Worm (Caenorhabditis elegans) whole organism, late embryonic: ENCODE results near the gene fbxb-2.

Source experiments
- T23F11.4 ChIP-seq: fragments of 200-800 bp; sonication (Bioruptor generic); optimal IDR thresholded peaks from 2 replicates; lab custom pipeline; 2018; ENCODE audit warnings: mild to moderate bottlenecking, missing genetic modification characterization, missing compliant biosample characterization
- ahr-1 ChIP-seq: sonication (generic microtip); optimal IDR thresholded peaks from 2 replicates; lab custom pipeline; 2016; ENCODE audit warnings: missing genetic modification characterization, missing compliant biosample characterization
- ama-1 ChIP-seq: fragments of 150-350 bp; optimal IDR thresholded peaks from 2 replicates; lab custom pipeline; 2014
- dve-1 ChIP-seq: sonication (generic microtip); optimal IDR thresholded peaks from 2 replicates; lab custom pipeline; 2017; ENCODE audit warnings: antibody characterized with exemption, mild to moderate bottlenecking, missing genetic modification characterization, missing compliant biosample characterization
- elt-2 ChIP-seq: sonication (generic microtip); optimal IDR thresholded peaks from 2 replicates; lab custom pipeline; 2016; ENCODE audit warnings: missing genetic modification reagents, missing genetic modification characterization, missing compliant biosample characterization
- ets-4 ChIP-seq: sonication (generic microtip); optimal IDR thresholded peaks from 2 replicates; lab custom pipeline; 2016; ENCODE audit warnings: missing genetic modification characterization, missing compliant biosample characterization
- fkh-6 ChIP-seq: sonication (generic microtip); optimal IDR thresholded peaks from 2 replicates; lab custom pipeline; 2016; ENCODE audit warnings: missing genetic modification characterization, missing compliant biosample characterization
- hlh-15 ChIP-seq: sonication (generic microtip); optimal IDR thresholded peaks from 2 replicates; lab custom pipeline; 2016; ENCODE audit warnings: missing genetic modification characterization, missing compliant biosample characterization
- lim-6 ChIP-seq: sonication (generic microtip); optimal IDR thresholded peaks from 2 replicates; lab custom pipeline; 2016; ENCODE audit warnings: missing genetic modification characterization, missing compliant biosample characterization
- nfya-1 ChIP-seq: sonication (generic microtip); optimal IDR thresholded peaks from 2 replicates; lab custom pipeline; 2017; ENCODE audit warnings: missing genetic modification characterization, mild to moderate bottlenecking, missing compliant biosample characterization, antibody characterized with exemption, moderate library complexity
- nhr-11 ChIP-seq: fragments of 150-350 bp; optimal IDR thresholded peaks from 2 replicates; lab custom pipeline; 2014; ENCODE audit warnings: missing biosample characterization, missing genetic modification characterization
- pros-1 ChIP-seq: fragments of 150-350 bp; optimal IDR thresholded peaks from 2 replicates; lab custom pipeline; 2014; ENCODE audit warnings: missing biosample characterization, missing genetic modification reagents, missing genetic modification characterization
- zip-5 ChIP-seq: sonication (generic microtip); optimal IDR thresholded peaks from 2 replicates; lab custom pipeline; 2016; ENCODE audit warnings: missing genetic modification characterization, missing compliant biosample characterization

DNA sequence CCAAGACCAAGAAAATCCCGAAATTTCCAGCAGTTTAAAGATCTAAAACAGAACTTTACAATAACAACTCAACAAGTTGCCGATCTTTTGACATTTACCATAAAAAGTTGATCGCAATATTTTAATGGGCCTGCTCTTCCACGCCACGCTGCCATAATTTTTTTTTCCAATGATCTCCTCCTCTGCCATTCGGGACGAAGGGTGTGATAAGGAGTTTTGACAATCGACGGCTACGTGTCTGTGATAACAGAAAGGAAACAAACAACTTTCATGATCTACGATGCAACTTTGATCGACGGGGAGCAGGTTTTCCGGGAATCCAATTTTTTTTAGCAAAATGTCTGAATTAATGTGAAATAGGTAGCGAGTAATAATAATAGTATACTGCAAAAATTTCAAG, 30.2 kb downstream of the fbxb-2 start:
- no peak for TF ChIP-seq nfya-1 (tag; lab: Kevin White, UChicago)
- no peak for TF ChIP-seq ama-1 (lab: Kevin White, UChicago)
- TF ChIP-seq fkh-6 (tag; lab: Kevin White, UChicago), result no peak
- TF ChIP-seq pros-1 (tag; lab: Kevin White, UChicago), result no peak
- TF ChIP-seq ets-4, result no peak
- TF ChIP-seq dve-1 (tag; lab: Kevin White, UChicago), result no peak
- no peak for TF ChIP-seq ahr-1
- no peak for TF ChIP-seq lim-6 (tag; lab: Kevin White, UChicago)
- TF ChIP-seq hlh-15, result no peak
- TF ChIP-seq elt-2 (tag; lab: Kevin White, UChicago), result peak; percentile 65
- TF ChIP-seq nhr-11 (tag; lab: Kevin White, UChicago), result no peak
- no peak for TF ChIP-seq zip-5
- no peak for TF ChIP-seq T23F11.4 (GFP tag; lab: Kevin White, UChicago)
